Worm (Caenorhabditis elegans) whole organism, early embryonic: ENCODE results near the gene nspd-9.

ENCODE experiments used
- B0310.2 ChIP-seq: sonication (generic microtip); optimal IDR thresholded peaks from 2 replicates; lab custom pipeline; 2016; ENCODE audit warnings: mild to moderate bottlenecking, missing genetic modification characterization, missing compliant biosample characterization
- F13C5.2 ChIP-seq: sonication (generic microtip); optimal IDR thresholded peaks from 2 replicates; lab custom pipeline; 2017; ENCODE audit warnings: mild to moderate bottlenecking, missing genetic modification characterization, inconsistent platforms, missing compliant biosample characterization
- aly-1 ChIP-seq: sonication (generic microtip); optimal IDR thresholded peaks from 2 replicates; lab custom pipeline; 2016; ENCODE audit warnings: missing genetic modification characterization, missing compliant biosample characterization
- ama-1 ChIP-seq: fragments of 150-350 bp; optimal IDR thresholded peaks from 2 replicates; lab custom pipeline; 2014
- ceh-13 ChIP-seq: fragments of 200-800 bp; sonication (Bioruptor generic); optimal IDR thresholded peaks from 2 replicates; lab custom pipeline; 2018; ENCODE audit warnings: mild to moderate bottlenecking, missing genetic modification characterization, missing compliant biosample characterization
- ets-7 ChIP-seq: sonication (generic microtip); optimal IDR thresholded peaks from 2 replicates; lab custom pipeline; 2016; ENCODE audit warnings: missing genotype, missing genetic modification characterization, missing compliant biosample characterization
- flt-1 ChIP-seq: fragments of 200-800 bp; sonication (Bioruptor generic); IDR thresholded peaks from 2 replicates; pipeline ENCODE4 v1.3.6; 2022; ENCODE audit warnings: missing genetic modification characterization, missing compliant biosample characterization
- hmg-4 ChIP-seq: fragments of 200-800 bp; sonication (Bioruptor generic); optimal IDR thresholded peaks from 2 replicates; lab custom pipeline; 2018; ENCODE audit warnings: mild to moderate bottlenecking, missing genetic modification characterization, missing compliant biosample characterization
- hnd-1 ChIP-seq: sonication (generic microtip); optimal IDR thresholded peaks from 2 replicates; lab custom pipeline; 2016; ENCODE audit warnings: missing genetic modification characterization, missing compliant biosample characterization
- pes-1 ChIP-seq: fragments of 200-800 bp; sonication (Bioruptor generic); IDR thresholded peaks from 2 replicates; pipeline ENCODE4 v1.3.6; 2022; ENCODE audit warnings: missing genetic modification reagents, missing genetic modification characterization, missing compliant biosample characterization
- scrt-1 ChIP-seq: fragments of 200-800 bp; sonication (Bioruptor generic); IDR thresholded peaks from 2 replicates; pipeline ENCODE4 v1.3.6; 2022; ENCODE audit warnings: missing genetic modification characterization, missing compliant biosample characterization

DNA sequence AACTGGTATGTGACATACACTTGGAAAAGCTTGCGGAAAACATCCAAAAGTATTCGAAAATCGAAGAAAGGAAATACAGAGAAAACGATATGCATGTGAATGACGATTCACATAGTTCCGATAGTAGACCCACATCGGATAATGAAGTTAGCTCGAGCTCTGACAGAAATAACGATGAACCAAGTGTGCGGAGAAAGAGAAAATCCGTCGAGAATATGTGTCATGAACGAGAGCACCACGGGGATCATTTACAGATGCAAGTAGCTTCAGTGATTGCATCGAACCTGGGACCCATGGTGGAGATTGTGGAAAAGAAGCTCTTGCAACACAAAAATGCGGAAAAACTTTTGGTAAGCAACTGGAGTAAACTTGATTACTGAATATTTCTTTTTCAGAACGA lies 26.9 kb upstream of the nspd-9 start:
- no peak for TF ChIP-seq ama-1 (lab: Kevin White, UChicago)
- TF ChIP-seq pes-1, result no peak
- no peak for TF ChIP-seq F13C5.2 (tag; lab: Kevin White, UChicago)
- TF ChIP-seq flt-1, result no peak
- no peak for TF ChIP-seq aly-1
- no peak for TF ChIP-seq scrt-1 (GFP tag; lab: Robert Waterston, UW)
- TF ChIP-seq B0310.2, result no peak
- no peak for TF ChIP-seq ceh-13
- TF ChIP-seq hmg-4, result no peak
- TF ChIP-seq ets-7 (tag; lab: Kevin White, UChicago), result no peak
- TF ChIP-seq hnd-1 (tag; lab: Kevin White, UChicago), result no peak
